Worm (Caenorhabditis elegans) whole organism, early embryonic: ENCODE results near the gene F53E10.1.

Experiments used
- ama-1 ChIP-seq: fragments of 150-350 bp; optimal IDR thresholded peaks from 2 replicates; lab custom pipeline; 2014
- hmbx-1 ChIP-seq: sonication (generic microtip); optimal IDR thresholded peaks from 2 replicates; lab custom pipeline; 2016; ENCODE audit warnings: mild to moderate bottlenecking, missing genetic modification characterization, missing compliant biosample characterization
- hmg-4 ChIP-seq: fragments of 200-800 bp; sonication (Bioruptor generic); optimal IDR thresholded peaks from 2 replicates; lab custom pipeline; 2018; ENCODE audit warnings: mild to moderate bottlenecking, missing genetic modification characterization, missing compliant biosample characterization
- sea-1 ChIP-seq: fragments of 200-800 bp; sonication (Bioruptor generic); conservative IDR thresholded peaks from 2 replicates; pipeline ENCODE4 v1.3.6; 2022; ENCODE audit warnings: missing genetic modification characterization, missing compliant biosample characterization
- tbx-37 ChIP-seq: fragments of 200-800 bp; sonication (Bioruptor generic); conservative IDR thresholded peaks from 2 replicates; pipeline ENCODE4 v1.3.6; 2022; ENCODE audit warnings: missing genetic modification reagents, missing genetic modification characterization, missing compliant biosample characterization
- tra-4 ChIP-seq: sonication (generic microtip); optimal IDR thresholded peaks from 2 replicates; lab custom pipeline; 2017; ENCODE audit warnings: missing genetic modification characterization, missing compliant biosample characterization

ce11 chrV:2601817-2602216 lies 13.3 kb upstream of the F53E10.1 start:
- TF ChIP-seq hmg-4 (GFP tag; lab: Kevin White, UChicago) = no peak
- no peak for TF ChIP-seq tbx-37
- no peak for TF ChIP-seq tra-4 (tag; lab: Kevin White, UChicago)
- no peak for TF ChIP-seq sea-1 (GFP tag; lab: Robert Waterston, UW)
- no peak for TF ChIP-seq ama-1
- no peak for TF ChIP-seq hmbx-1
